Fruit fly (Drosophila melanogaster) whole organism, prepupa: Measurements from ENCODE around the gene shakB.

Experiments
- CG15336 ChIP-seq: fragments of 200-800 bp; sonication (Bioruptor generic); IDR thresholded peaks from 2 replicates; pipeline ENCODE4 v1.3.6; 2022; ENCODE audit warnings: missing biosample characterization, missing genetic modification characterization
- CG3919 ChIP-seq: fragments of 200-800 bp; sonication (Bioruptor generic); optimal IDR thresholded peaks from 3 replicates; lab custom pipeline; 2016; ENCODE audit warnings: missing biosample characterization, missing genetic modification characterization
- CG6808 ChIP-seq: fragments of 200-800 bp; sonication (Bioruptor generic); optimal IDR thresholded peaks from 3 replicates; lab custom pipeline; 2017; ENCODE audit warnings: missing biosample characterization, missing genetic modification characterization, mild to moderate bottlenecking, moderate library complexity, missing genetic modification reagents
- Smox ChIP-seq: fragments of 200-800 bp; sonication (Bioruptor generic); optimal IDR thresholded peaks from 3 replicates; lab custom pipeline; 2016; ENCODE audit warnings: missing biosample characterization, missing genetic modification characterization
- eg ChIP-seq: fragments of 200-800 bp; sonication (Bioruptor generic); IDR thresholded peaks from 3 replicates; pipeline ENCODE4 v1.3.6; 2022; ENCODE audit warnings: missing biosample characterization, missing genetic modification characterization
- net ChIP-seq: fragments of 200-800 bp; sonication (Bioruptor generic); optimal IDR thresholded peaks from 3 replicates; lab custom pipeline; 2016; ENCODE audit warnings: missing biosample characterization, missing genetic modification characterization

- no peak for TF ChIP-seq net (GFP tag; lab: Kevin White, UChicago)
- TF ChIP-seq Smox (GFP tag; lab: Kevin White, UChicago): no peak
- no peak for TF ChIP-seq CG15336 (GFP tag; lab: Robert Waterston, UW)
- peak; percentile 33 for TF ChIP-seq CG6808
- TF ChIP-seq eg: no peak
- TF ChIP-seq CG3919: no peak
Observed at dm6 chrX:20723207-20723606, 203.6 kb downstream of the shakB start.
